Fruit fly (Drosophila melanogaster) whole organism, prepupa: ENCODE data around the gene CG14969.

Experiments
- Blimp-1 ChIP-seq: fragments of 200-800 bp; sonication (Bioruptor generic); optimal IDR thresholded peaks from 3 replicates; lab custom pipeline; 2017; ENCODE audit warnings: missing biosample characterization, missing genetic modification characterization, mild to moderate bottlenecking, moderate library complexity, missing genetic modification reagents
- CG10631 ChIP-seq: fragments of 200-800 bp; sonication (Bioruptor generic); optimal IDR thresholded peaks from 2 replicates; lab custom pipeline; 2016; ENCODE audit warnings: missing biosample characterization, missing genetic modification characterization
- CG11294 ChIP-seq: fragments of 200-800 bp; sonication (Bioruptor generic); IDR thresholded peaks from 2 replicates; pipeline ENCODE4 v1.3.6; 2022; ENCODE audit warnings: missing biosample characterization, missing genetic modification characterization
- CG11762 ChIP-seq: fragments of 200-800 bp; sonication (Bioruptor generic); optimal IDR thresholded peaks from 3 replicates; lab custom pipeline; 2016; ENCODE audit warnings: missing biosample characterization, missing genetic modification characterization; ENCODE audit not compliant: insufficient read depth
- CG11902 ChIP-seq: fragments of 200-800 bp; sonication (Bioruptor generic); optimal IDR thresholded peaks from 3 replicates; lab custom pipeline; 2016; ENCODE audit warnings: missing biosample characterization, missing genetic modification characterization
- CG15336 ChIP-seq: fragments of 200-800 bp; sonication (Bioruptor generic); IDR thresholded peaks from 2 replicates; pipeline ENCODE4 v1.3.6; 2022; ENCODE audit warnings: missing biosample characterization, missing genetic modification characterization
- CG1621 ChIP-seq: fragments of 200-800 bp; sonication (Bioruptor generic); optimal IDR thresholded peaks from 3 replicates; lab custom pipeline; 2018; ENCODE audit warnings: missing biosample characterization, mild to moderate bottlenecking, missing genetic modification characterization
- CG16779 ChIP-seq: fragments of 200-800 bp; sonication (Bioruptor generic); optimal IDR thresholded peaks from 3 replicates; lab custom pipeline; 2017; ENCODE audit warnings: missing biosample characterization, mild to moderate bottlenecking, missing genetic modification characterization
- CG3032 ChIP-seq: fragments of 200-800 bp; optimal IDR thresholded peaks from 2 replicates; lab custom pipeline; 2019; ENCODE audit warnings: missing biosample characterization, mild to moderate bottlenecking, missing genetic modification characterization, moderate library complexity
- CG31627 ChIP-seq: fragments of 200-800 bp; sonication (Bioruptor generic); optimal IDR thresholded peaks from 3 replicates; lab custom pipeline; 2016; ENCODE audit warnings: missing biosample characterization, missing genetic modification characterization
- CG34406 ChIP-seq: fragments of 200-800 bp; sonication (Bioruptor generic); optimal IDR thresholded peaks from 3 replicates; lab custom pipeline; 2016; ENCODE audit warnings: missing biosample characterization, missing genetic modification characterization
- CG3919 ChIP-seq: fragments of 200-800 bp; sonication (Bioruptor generic); optimal IDR thresholded peaks from 3 replicates; lab custom pipeline; 2016; ENCODE audit warnings: missing biosample characterization, missing genetic modification characterization
- CG4318 ChIP-seq: fragments of 200-800 bp; sonication (Bioruptor generic); optimal IDR thresholded peaks from 3 replicates; lab custom pipeline; 2017; ENCODE audit warnings: missing biosample characterization, mild to moderate bottlenecking, missing genetic modification characterization
- CG6163 ChIP-seq: fragments of 200-800 bp; sonication (Bioruptor generic); IDR thresholded peaks from 3 replicates; pipeline ENCODE4 v1.3.6; 2022; ENCODE audit warnings: missing biosample characterization, missing genetic modification characterization
- CG6276 ChIP-seq: fragments of 200-800 bp; sonication (Bioruptor generic); optimal IDR thresholded peaks from 2 replicates; lab custom pipeline; 2017; ENCODE audit warnings: missing biosample characterization, mild to moderate bottlenecking, missing genetic modification characterization
- CG6792 ChIP-seq: fragments of 200-800 bp; sonication (Bioruptor generic); optimal IDR thresholded peaks from 3 replicates; lab custom pipeline; 2016; ENCODE audit warnings: missing biosample characterization, missing genetic modification characterization
- CG6854 ChIP-seq: fragments of 200-800 bp; sonication (Bioruptor generic); optimal IDR thresholded peaks from 2 replicates; lab custom pipeline; 2017; ENCODE audit warnings: missing biosample characterization, mild to moderate bottlenecking, missing genetic modification characterization
- CG7368 ChIP-seq: fragments of 200-800 bp; sonication (Bioruptor generic); optimal IDR thresholded peaks from 3 replicates; lab custom pipeline; 2016; ENCODE audit warnings: missing biosample characterization, missing genetic modification characterization
- CG8319 ChIP-seq: fragments of 200-800 bp; sonication (Bioruptor generic); optimal IDR thresholded peaks from 3 replicates; lab custom pipeline; 2016; ENCODE audit warnings: missing biosample characterization, missing genetic modification characterization
- Eip75B ChIP-seq: fragments of 200-800 bp; sonication (Bioruptor generic); optimal IDR thresholded peaks from 3 replicates; lab custom pipeline; 2016; ENCODE audit warnings: missing biosample characterization, missing genetic modification characterization
- Eip78C ChIP-seq: fragments of 200-800 bp; sonication (Bioruptor generic); peaks from one replicate; lab custom pipeline; 2016; ENCODE audit warnings: missing biosample characterization, missing genetic modification characterization
- Eip93F ChIP-seq: fragments of 200-800 bp; sonication (Bioruptor generic); optimal IDR thresholded peaks from 2 replicates; lab custom pipeline; 2016; ENCODE audit warnings: missing biosample characterization, mild to moderate bottlenecking, missing genetic modification characterization
- Ets21C ChIP-seq: fragments of 200-800 bp; sonication (Bioruptor generic); optimal IDR thresholded peaks from 3 replicates; lab custom pipeline; 2016; ENCODE audit warnings: missing biosample characterization, missing genetic modification characterization
- Ets96B ChIP-seq: fragments of 200-800 bp; optimal IDR thresholded peaks from 2 replicates; lab custom pipeline; 2019; ENCODE audit warnings: missing biosample characterization, mild to moderate bottlenecking, missing genetic modification characterization, moderate library complexity
- Hr38 ChIP-seq: sonication (Bioruptor generic); optimal IDR thresholded peaks from 2 replicates; lab custom pipeline; 2016; ENCODE audit warnings: missing biosample characterization, missing genetic modification characterization
- Hr39 ChIP-seq: fragments of 200-800 bp; sonication (Bioruptor generic); optimal IDR thresholded peaks from 2 replicates; lab custom pipeline; 2016; ENCODE audit warnings: missing biosample characterization, missing genetic modification characterization
- Lpt ChIP-seq: fragments of 200-800 bp; sonication (Bioruptor generic); optimal IDR thresholded peaks from 3 replicates; lab custom pipeline; 2016; ENCODE audit warnings: missing biosample characterization, missing genetic modification characterization
- Smox ChIP-seq: fragments of 200-800 bp; sonication (Bioruptor generic); optimal IDR thresholded peaks from 3 replicates; lab custom pipeline; 2016; ENCODE audit warnings: missing biosample characterization, missing genetic modification characterization
- Sox102F ChIP-seq: fragments of 200-800 bp; sonication (Bioruptor generic); optimal IDR thresholded peaks from 2 replicates; lab custom pipeline; 2016; ENCODE audit warnings: missing biosample characterization, mild to moderate bottlenecking, missing genetic modification characterization
- Sox14 ChIP-seq: fragments of 200-800 bp; sonication (Bioruptor generic); optimal IDR thresholded peaks from 3 replicates; lab custom pipeline; 2016; ENCODE audit warnings: missing biosample characterization, missing genetic modification characterization
- Sox15 ChIP-seq: fragments of 200-800 bp; sonication (Bioruptor generic); optimal IDR thresholded peaks from 3 replicates; lab custom pipeline; 2016; ENCODE audit warnings: missing biosample characterization, missing genetic modification characterization
- acj6 ChIP-seq: fragments of 200-800 bp; sonication (Bioruptor generic); optimal IDR thresholded peaks from 3 replicates; lab custom pipeline; 2016; ENCODE audit warnings: missing biosample characterization, missing genetic modification characterization
- dsx ChIP-seq: fragments of 200-800 bp; optimal IDR thresholded peaks from 3 replicates; lab custom pipeline; 2019; ENCODE audit warnings: missing biosample characterization, mild to moderate bottlenecking, missing genetic modification characterization, moderate library complexity; ENCODE audit not compliant: poor library complexity, severe bottlenecking
- eg ChIP-seq: fragments of 200-800 bp; sonication (Bioruptor generic); IDR thresholded peaks from 3 replicates; pipeline ENCODE4 v1.3.6; 2022; ENCODE audit warnings: missing biosample characterization, missing genetic modification characterization
- esn ChIP-seq: fragments of 200-800 bp; sonication (Bioruptor generic); optimal IDR thresholded peaks from 2 replicates; lab custom pipeline; 2016; ENCODE audit warnings: missing biosample characterization, mild to moderate bottlenecking, missing genetic modification characterization, moderate library complexity
- fd85E ChIP-seq: fragments of 200-800 bp; sonication (Bioruptor generic); optimal IDR thresholded peaks from 3 replicates; lab custom pipeline; 2016; ENCODE audit warnings: missing biosample characterization, missing genetic modification characterization
- fkh ChIP-seq: fragments of 200-800 bp; sonication (Bioruptor generic); optimal IDR thresholded peaks from 3 replicates; lab custom pipeline; 2017; ENCODE audit warnings: missing biosample characterization, mild to moderate bottlenecking, missing genetic modification characterization, moderate library complexity
- lz ChIP-seq: fragments of 200-800 bp; sonication (Bioruptor generic); optimal IDR thresholded peaks from 3 replicates; lab custom pipeline; 2016; ENCODE audit warnings: missing biosample characterization, missing genetic modification characterization
- pdm3 ChIP-seq: fragments of 200-800 bp; sonication (Bioruptor generic); optimal IDR thresholded peaks from 3 replicates; lab custom pipeline; 2016; ENCODE audit warnings: missing biosample characterization, missing genetic modification characterization
- salr ChIP-seq, 2 experiments: fragments of 200-800 bp; sonication (Bioruptor generic); optimal IDR thresholded peaks; 3 replicates each; lab custom pipeline; 2016 to 2018; ENCODE audit warnings: missing biosample characterization in 2 of 2, missing genetic modification characterization in 2 of 2, mild to moderate bottlenecking in 1 of 2
- svp ChIP-seq: fragments of 200-800 bp; sonication (Bioruptor generic); peaks from one replicate; lab custom pipeline; 2016; ENCODE audit warnings: missing biosample characterization, missing genetic modification characterization
- topi ChIP-seq: fragments of 200-800 bp; sonication (Bioruptor generic); optimal IDR thresholded peaks from 3 replicates; lab custom pipeline; 2016; ENCODE audit warnings: missing biosample characterization, missing genetic modification characterization

CG14969 gene

DNA sequence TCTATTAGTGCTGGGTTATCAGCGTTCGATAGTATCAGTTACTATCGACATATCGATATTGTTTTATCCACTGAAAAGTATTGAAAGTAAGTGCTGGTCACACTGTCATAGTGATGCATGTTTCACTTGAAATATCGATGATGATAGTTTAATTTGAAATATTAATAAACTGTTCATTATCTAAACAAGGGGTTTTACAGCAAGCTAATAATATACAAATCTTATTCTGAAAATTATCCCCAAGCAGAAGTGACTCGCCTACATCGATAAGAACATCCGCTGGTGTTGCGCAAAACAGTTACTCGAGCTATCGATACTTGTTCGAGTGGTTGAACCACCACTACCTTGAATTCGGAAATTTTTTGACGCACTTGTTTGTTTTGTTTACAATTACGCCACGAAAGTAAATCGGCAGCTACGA lies 15.5 kb downstream of the CG14969 start, which contains the start of the genes PIG-C, CG12016 and Dpm2 (continued):
- TF ChIP-seq dsx (peak; percentile 23), Sox15 (GFP tag; lab: Kevin White, UChicago) (peak; percentile 54), Eip93F (GFP tag; lab: Kevin White, UChicago) (no peak), fkh (GFP tag; lab: Kevin White, UChicago) (peak; percentile 92), CG6854 (no peak), CG8319 (GFP tag; lab: Kevin White, UChicago) (peak; percentile 10), CG11762 (GFP tag; lab: Kevin White, UChicago) (no peak), fd85E (GFP tag; lab: Kevin White, UChicago) (no peak), salr (GFP tag; optimal IDR thresholded peaks at IDR 0.05; lab: Kevin White, UChicago) (peak in 1 of 2 experiments; percentile 33), CG31627 (GFP tag; lab: Kevin White, UChicago) (peak; percentile 85), eg (GFP tag; lab: Robert Waterston, UW) (no peak; the same call in 2 of the 3 replicates), topi (GFP tag; lab: Kevin White, UChicago) (peak; percentile 64), svp (GFP tag; lab: Kevin White, UChicago) (peak; percentile 79), acj6 (GFP tag; lab: Kevin White, UChicago) (peak; percentile 63), Smox (GFP tag; lab: Kevin White, UChicago) (no peak), Ets21C (GFP tag; lab: Kevin White, UChicago) (peak; percentile 65), CG6276 (no peak), CG6792 (GFP tag; lab: Kevin White, UChicago) (peak; percentile 49), Sox14 (GFP tag; lab: Kevin White, UChicago) (peak; percentile 78), CG4318 (GFP tag; lab: Kevin White, UChicago) (no peak), Blimp-1 (no peak), Ets96B (tag; lab: Kevin White, UChicago) (no peak), Lpt (no peak), Hr38 (GFP tag; lab: Kevin White, UChicago) (no peak), Eip78C (peak; percentile 87), CG11902 (peak; percentile 45), Sox102F (GFP tag; lab: Kevin White, UChicago) (no peak), CG15336 (GFP tag; lab: Robert Waterston, UW) (no peak)

dm6 chr3L:3316441-3316840 lies 18.3 kb downstream of the CG14969 start, which contains the start of gene Drsl5:
Gene Drsl5, plus strand, starts transcription at chr3L:3316781.
- no peak for TF ChIP-seq lz (GFP tag; lab: Kevin White, UChicago)
- TF ChIP-seq svp (GFP tag; lab: Kevin White, UChicago) = peak; percentile 74
- TF ChIP-seq, all 60 proteins: peak for 1

- TF ChIP-seq svp (GFP tag; lab: Kevin White, UChicago) = peak; percentile 81
- no peak for TF ChIP-seq CG10631
Observed at dm6 chr3L:3315288-3315687, 19.5 kb downstream of the CG14969 start, which contains the start of gene Drsl4. Gene Drsl4, plus strand, starts transcription at chr3L:3315620.

DNA sequence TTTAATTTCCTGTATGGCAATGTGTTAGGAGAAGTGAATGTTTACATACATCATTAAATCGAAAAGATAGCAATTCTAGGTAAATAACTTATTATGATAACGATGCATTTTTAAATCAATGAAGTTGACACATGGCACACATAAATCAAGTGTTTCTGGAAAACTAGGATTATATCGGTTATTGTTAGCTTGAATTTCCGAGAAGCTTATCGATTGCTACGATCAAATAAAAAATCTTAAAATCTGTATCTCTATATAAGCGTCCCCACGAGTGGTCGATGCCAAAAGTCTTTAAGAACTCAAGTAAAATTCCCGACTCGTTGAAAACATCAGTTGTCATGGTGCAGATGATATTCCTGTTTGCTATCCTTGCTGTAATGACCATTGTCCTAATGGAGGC lies 20.1 kb downstream of the CG14969 start, which contains the start of gene Drsl3:
Drsl3 (plus strand) TSS at position 301 of the 400 bp plus-strand sequence.
- no peak for TF ChIP-seq CG10631
- no peak for TF ChIP-seq Eip75B (GFP tag; lab: Kevin White, UChicago)
- no peak for TF ChIP-seq CG6163
- no peak for TF ChIP-seq CG6276
- no peak for TF ChIP-seq CG11762 (GFP tag; lab: Kevin White, UChicago)
- no peak for TF ChIP-seq CG3919 (GFP tag; lab: Kevin White, UChicago)
- no peak for TF ChIP-seq CG16779 (tag; lab: Kevin White, UChicago)
- no peak for TF ChIP-seq CG4318 (GFP tag; lab: Kevin White, UChicago)
- TF ChIP-seq esn (GFP tag; lab: Kevin White, UChicago) = no peak
- no peak for TF ChIP-seq CG34406
- TF ChIP-seq Hr39 (GFP tag; lab: Kevin White, UChicago) = no peak
- TF ChIP-seq CG3032 (tag; lab: Kevin White, UChicago) = no peak
- TF ChIP-seq CG7368 (GFP tag; lab: Kevin White, UChicago) = no peak
- no peak for TF ChIP-seq CG11294 (GFP tag; lab: Robert Waterston, UW)
- TF ChIP-seq CG1621 = no peak
- no peak for TF ChIP-seq CG11902
- TF ChIP-seq Ets96B (tag; lab: Kevin White, UChicago) = no peak
- no peak for TF ChIP-seq pdm3 (GFP tag; lab: Kevin White, UChicago)
- TF ChIP-seq Eip78C = no peak
